Fruit fly (Drosophila melanogaster): ENCODE results near the gene Gs1.

dm6 chr2L:89158-89557 is 42.7 kb upstream of the Gs1 start:
- TF ChIP-seq psq (GFP tag; optimal IDR thresholded peaks at IDR 0.05) (no peak), GATAd (GFP tag; optimal IDR thresholded peaks at IDR 0.05) (no peak), Hnf4 (GFP tag; optimal IDR thresholded peaks at IDR 0.05) (no peak), rgr (GFP tag; optimal IDR thresholded peaks at IDR 0.05) (no peak), brk (GFP tag; optimal IDR thresholded peaks at IDR 0.05) (no peak)

Measured in whole organism, wandering third instar larva.